Worm (Caenorhabditis elegans) whole organism, young adult: ENCODE results near the gene pot-1.

Source experiments
- F10E7.11 ChIP-seq: sonication (generic microtip); optimal IDR thresholded peaks from 2 replicates; lab custom pipeline; 2017; ENCODE audit warnings: mild to moderate bottlenecking, missing genetic modification characterization, moderate library complexity, missing compliant biosample characterization
- F37B4.10 ChIP-seq: fragments of 200-800 bp; sonication (Bioruptor generic); IDR thresholded peaks from 2 replicates; pipeline ENCODE4 v1.3.6; 2022; ENCODE audit warnings: missing genetic modification characterization, missing compliant biosample characterization
- F49E8.2 ChIP-seq: sonication (generic microtip); optimal IDR thresholded peaks from 3 replicates; lab custom pipeline; 2017; ENCODE audit warnings: missing genetic modification characterization, mild to moderate bottlenecking, missing compliant biosample characterization, antibody characterized with exemption, moderate library complexity; ENCODE audit not compliant: insufficient read depth
- F52B5.7 ChIP-seq: sonication (generic microtip); optimal IDR thresholded peaks from 2 replicates; lab custom pipeline; 2016; ENCODE audit warnings: mild to moderate bottlenecking, missing genetic modification characterization, missing compliant biosample characterization
- F55B11.4 ChIP-seq: sonication (generic microtip); optimal IDR thresholded peaks from 2 replicates; lab custom pipeline; 2016; ENCODE audit warnings: missing compliant biosample characterization, missing genetic modification characterization, borderline replicate concordance; ENCODE audit not compliant: insufficient read depth
- Y53F4B.3 ChIP-seq: fragments of 200-800 bp; sonication (Bioruptor generic); IDR thresholded peaks from 2 replicates; pipeline ENCODE4 v1.3.6; 2022; ENCODE audit warnings: missing genetic modification reagents, missing genetic modification characterization, missing compliant biosample characterization
- Y56A3A.18 ChIP-seq: fragments of 200-800 bp; sonication (Bioruptor generic); IDR thresholded peaks from 2 replicates; pipeline ENCODE4 v1.3.6; 2022; ENCODE audit warnings: missing genetic modification reagents, missing genetic modification characterization, missing compliant biosample characterization
- Y67H2A.10 ChIP-seq: fragments of 200-800 bp; sonication (Bioruptor generic); conservative IDR thresholded peaks from 2 replicates; pipeline ENCODE4 v1.3.6; 2022; ENCODE audit warnings: missing genetic modification reagents, missing genetic modification characterization, missing compliant biosample characterization
- ZK185.1 ChIP-seq: sonication (generic microtip); optimal IDR thresholded peaks from 2 replicates; lab custom pipeline; 2016; ENCODE audit warnings: mild to moderate bottlenecking, missing genetic modification characterization, missing compliant biosample characterization; ENCODE audit not compliant: poor library complexity, severe bottlenecking
- aptf-2 ChIP-seq: fragments of 200-800 bp; sonication (Bioruptor generic); conservative IDR thresholded peaks from 2 replicates; pipeline ENCODE4 v1.3.6; 2022; ENCODE audit warnings: missing genetic modification reagents, missing genetic modification characterization, missing compliant biosample characterization
- attf-3 ChIP-seq: fragments of 200-800 bp; sonication (Bioruptor generic); conservative IDR thresholded peaks from 2 replicates; pipeline ENCODE4 v1.3.6; 2022; ENCODE audit warnings: missing genetic modification reagents, missing genetic modification characterization, missing compliant biosample characterization
- attf-5 ChIP-seq: fragments of 200-800 bp; sonication (Bioruptor generic); optimal IDR thresholded peaks from 2 replicates; lab custom pipeline; 2018; ENCODE audit warnings: mild to moderate bottlenecking, missing genetic modification characterization, missing compliant biosample characterization
- bed-1 ChIP-seq: fragments of 200-800 bp; sonication (Bioruptor generic); IDR thresholded peaks from 2 replicates; pipeline ENCODE4 v1.3.6; 2022; ENCODE audit warnings: missing genetic modification reagents, missing genetic modification characterization, missing compliant biosample characterization
- bed-2 ChIP-seq: fragments of 200-800 bp; sonication (Bioruptor generic); IDR thresholded peaks from 2 replicates; pipeline ENCODE4 v1.3.6; 2022; ENCODE audit warnings: missing genetic modification reagents, missing genetic modification characterization, missing compliant biosample characterization
- ccch-3 ChIP-seq: fragments of 200-800 bp; sonication (Bioruptor generic); optimal IDR thresholded peaks from 2 replicates; lab custom pipeline; 2018; ENCODE audit warnings: mild to moderate bottlenecking, missing genetic modification characterization, missing compliant biosample characterization
- cebp-2 ChIP-seq: fragments of 200-800 bp; sonication (Bioruptor generic); IDR thresholded peaks from 2 replicates; pipeline ENCODE4 v1.3.6; 2022; ENCODE audit warnings: missing genetic modification characterization, missing compliant biosample characterization
- ceh-100 ChIP-seq: fragments of 200-800 bp; sonication (Bioruptor generic); IDR thresholded peaks from 2 replicates; pipeline ENCODE4 v1.3.6; 2022; ENCODE audit warnings: missing genetic modification reagents, missing genetic modification characterization, missing compliant biosample characterization
- ceh-40 ChIP-seq: fragments of 200-800 bp; sonication (Bioruptor generic); IDR thresholded peaks from 2 replicates; pipeline ENCODE4 v1.3.6; 2022; ENCODE audit warnings: missing genetic modification characterization, missing compliant biosample characterization
- die-1 ChIP-seq: sonication (generic microtip); optimal IDR thresholded peaks from 2 replicates; lab custom pipeline; 2016; ENCODE audit warnings: missing genotype, mild to moderate bottlenecking, missing genetic modification characterization, missing compliant biosample characterization
- dpff-1 ChIP-seq: sonication (generic microtip); optimal IDR thresholded peaks from 2 replicates; lab custom pipeline; 2017; ENCODE audit warnings: mild to moderate bottlenecking, missing genetic modification characterization, missing compliant biosample characterization
- dpl-1 ChIP-seq: fragments of 150-350 bp; optimal IDR thresholded peaks from 2 replicates; lab custom pipeline; 2014; ENCODE audit warnings: missing biosample characterization, missing genetic modification reagents, missing genetic modification characterization
- egl-18 ChIP-seq: fragments of 200-800 bp; sonication (Bioruptor generic); IDR thresholded peaks from 2 replicates; pipeline ENCODE4 v1.3.6; 2022; ENCODE audit warnings: missing genetic modification reagents, missing genetic modification characterization, missing compliant biosample characterization
- ets-4 ChIP-seq: fragments of 200-800 bp; sonication (Bioruptor generic); optimal IDR thresholded peaks from 2 replicates; lab custom pipeline; 2018; ENCODE audit warnings: mild to moderate bottlenecking, missing genetic modification characterization, missing compliant biosample characterization
- hlh-26 ChIP-seq: fragments of 200-800 bp; sonication (Bioruptor generic); conservative IDR thresholded peaks from 2 replicates; pipeline ENCODE4 v1.3.6; 2022; ENCODE audit warnings: missing genetic modification reagents, missing genetic modification characterization, missing compliant biosample characterization
- hmg-20 ChIP-seq: fragments of 200-800 bp; sonication (Bioruptor generic); IDR thresholded peaks from 2 replicates; pipeline ENCODE4 v1.3.6; 2022; ENCODE audit warnings: missing genetic modification reagents, missing genetic modification characterization, missing compliant biosample characterization
- hrde-1 ChIP-seq: sonication (generic microtip); optimal IDR thresholded peaks from 2 replicates; lab custom pipeline; 2016; ENCODE audit warnings: missing genetic modification characterization, mild to moderate bottlenecking, missing compliant biosample characterization, moderate library complexity, missing genotype, missing genetic modification reagents, borderline replicate concordance
- lag-1 ChIP-seq: fragments of 200-800 bp; sonication (Bioruptor generic); IDR thresholded peaks from 2 replicates; pipeline ENCODE4 v1.3.6; 2022; ENCODE audit warnings: missing genetic modification reagents, missing genetic modification characterization, missing compliant biosample characterization
- lin-35 ChIP-seq, 3 experiments: fragments of 150-350 bp in 2 of 3; sonication (generic microtip) in 1 of 3; optimal IDR thresholded peaks; 2 replicates each; lab custom pipeline; 2014 to 2018; ENCODE audit warnings: missing biosample characterization in 3 of 3, missing genetic modification characterization in 3 of 3, missing genetic modification reagents in 3 of 3
- madf-10 ChIP-seq: sonication (generic microtip); optimal IDR thresholded peaks from 2 replicates; lab custom pipeline; 2016; ENCODE audit warnings: mild to moderate bottlenecking, missing genetic modification characterization, missing compliant biosample characterization
- madf-8 ChIP-seq: fragments of 200-800 bp; sonication (Bioruptor generic); conservative IDR thresholded peaks from 2 replicates; pipeline ENCODE4 v1.3.6; 2022; ENCODE audit warnings: missing genetic modification reagents, missing genetic modification characterization, missing compliant biosample characterization
- mes-4 ChIP-seq: sonication (generic microtip); optimal IDR thresholded peaks from 2 replicates; lab custom pipeline; 2016; ENCODE audit warnings: missing genotype, missing genetic modification characterization, missing compliant biosample characterization
- nfya-1 ChIP-seq: sonication (generic microtip); optimal IDR thresholded peaks from 2 replicates; lab custom pipeline; 2017; ENCODE audit warnings: antibody characterized with exemption, missing compliant biosample characterization, missing genetic modification characterization, borderline replicate concordance; ENCODE audit not compliant: insufficient read depth
- nhr-179 ChIP-seq: sonication (generic microtip); optimal IDR thresholded peaks from 2 replicates; lab custom pipeline; 2016; ENCODE audit warnings: mild to moderate bottlenecking, missing genetic modification characterization, missing compliant biosample characterization
- nhr-27 ChIP-seq: fragments of 200-800 bp; sonication (Bioruptor generic); optimal IDR thresholded peaks from 2 replicates; lab custom pipeline; 2018; ENCODE audit warnings: mild to moderate bottlenecking, missing genetic modification characterization, moderate library complexity, missing compliant biosample characterization
- pha-4 ChIP-seq: fragments of 150-350 bp; sonication (generic microtip); optimal IDR thresholded peaks from 2 replicates; lab custom pipeline; 2014; ENCODE audit warnings: missing biosample characterization, missing genetic modification reagents, missing genetic modification characterization
- rcor-1 ChIP-seq: fragments of 200-800 bp; sonication (Bioruptor generic); IDR thresholded peaks from 2 replicates; pipeline ENCODE4 v1.3.6; 2022; ENCODE audit warnings: missing genetic modification reagents, missing genetic modification characterization, missing compliant biosample characterization
- rec-8 ChIP-seq, 2 experiments: sonication (generic microtip); optimal IDR thresholded peaks; 2 replicates each; lab custom pipeline; 2016; ENCODE audit warnings: mild to moderate bottlenecking in 2 of 2, missing genetic modification characterization in 2 of 2, missing genetic modification reagents in 2 of 2, missing genotype in 2 of 2, missing biosample characterization in 1 of 2, missing compliant biosample characterization in 1 of 2, moderate library complexity in 1 of 2
- rpc-1 ChIP-seq, 2 experiments: fragments of 150-350 bp in 1 of 2; sonication (generic microtip) in 1 of 2; optimal IDR thresholded peaks; 2 replicates each; lab custom pipeline; 2014 to 2018; ENCODE audit warnings: missing biosample characterization in 1 of 2, missing genetic modification characterization in 1 of 2, missing genetic modification reagents in 1 of 2, missing genotype in 1 of 2
- snpc-4 ChIP-seq, 5 experiments: fragments of 150-350 bp in 1 of 5; sonication (generic microtip) in 4 of 5; optimal IDR thresholded peaks; 2 replicates each; lab custom pipeline; 2014 to 2018; ENCODE audit warnings: missing genetic modification characterization in 5 of 5, missing biosample characterization in 3 of 5, antibody characterized with exemption in 2 of 5, mild to moderate bottlenecking in 2 of 5, missing compliant biosample characterization in 2 of 5, missing genotype in 2 of 5, moderate library complexity in 2 of 5, missing genetic modification reagents in 1 of 5
- zim-3 ChIP-seq: sonication (generic microtip); optimal IDR thresholded peaks from 2 replicates; lab custom pipeline; 2017; ENCODE audit warnings: mild to moderate bottlenecking, missing genetic modification characterization, moderate library complexity, missing compliant biosample characterization
- ztf-22 ChIP-seq: fragments of 200-800 bp; sonication (Bioruptor generic); optimal IDR thresholded peaks from 2 replicates; lab custom pipeline; 2018; ENCODE audit warnings: mild to moderate bottlenecking, missing genetic modification characterization, moderate library complexity, missing compliant biosample characterization
- ztf-28 ChIP-seq: fragments of 200-800 bp; sonication (Bioruptor generic); IDR thresholded peaks from 2 replicates; pipeline ENCODE4 v1.3.6; 2022; ENCODE audit warnings: missing genetic modification reagents, missing genetic modification characterization, missing compliant biosample characterization

Gene pot-1

ce11 chrIII:7179538-7180301 lies 46.2 kb upstream of the pot-1 start, which contains the start of the genes rps-14 and rpl-36 (continued):
- TF ChIP-seq F37B4.10 (no peak), lag-1 (no peak), bed-2 (GFP tag; lab: Robert Waterston, UW) (no peak), Y53F4B.3 (GFP tag; lab: Robert Waterston, UW) (no peak), aptf-2 (GFP tag; lab: Robert Waterston, UW) (no peak), attf-5 (GFP tag; lab: Kevin White, UChicago) (peak; percentile 60), F55B11.4 (tag; lab: Kevin White, UChicago) (no peak)

ce11 chrIII:7178497-7178896 lies 45.0 kb upstream of the pot-1 start:
- TF ChIP-seq rec-8 (tag; optimal IDR thresholded peaks at IDR 0.05; lab: Kevin White, UChicago) (no peak), rpc-1 (optimal IDR thresholded peaks at IDR 0.05; lab: Kevin White, UChicago) (no peak), rpc-1 (tag; optimal IDR thresholded peaks at IDR 0.05; lab: Kevin White, UChicago) (no peak), madf-8 (GFP tag; lab: Robert Waterston, UW) (no peak), bed-1 (no peak), ceh-100 (GFP tag; lab: Robert Waterston, UW) (no peak), egl-18 (GFP tag; lab: Robert Waterston, UW) (no peak), cebp-2 (GFP tag; lab: Robert Waterston, UW) (no peak), dpff-1 (no peak), Y56A3A.18 (GFP tag; lab: Robert Waterston, UW) (peak; percentile 45; the same call in 1 of the 2 replicates), nhr-27 (tag; lab: Kevin White, UChicago) (no peak), attf-5 (GFP tag; lab: Kevin White, UChicago) (no peak), F52B5.7 (peak; percentile 8), madf-10 (no peak), dpl-1 (GFP tag; lab: Kevin White, UChicago) (no peak), ZK185.1 (tag; lab: Kevin White, UChicago) (no peak), ztf-22 (GFP tag; lab: Kevin White, UChicago) (no peak), hmg-20 (GFP tag; lab: Robert Waterston, UW) (no peak), mes-4 (tag; lab: Kevin White, UChicago) (no peak), zim-3 (tag; lab: Kevin White, UChicago) (no peak), F55B11.4 (tag; lab: Kevin White, UChicago) (no peak), snpc-4 (GFP tag; optimal IDR thresholded peaks at IDR 0.05; lab: Kevin White, UChicago) (no peak), snpc-4 (tag; optimal IDR thresholded peaks at IDR 0.05; lab: Kevin White, UChicago) (peak in 1 of 4 experiments; percentile 26), F10E7.11 (no peak), nfya-1 (tag; lab: Kevin White, UChicago) (no peak), hrde-1 (no peak), attf-3 (GFP tag; lab: Robert Waterston, UW) (no peak), nhr-179 (tag; lab: Kevin White, UChicago) (no peak), F49E8.2 (peak; percentile 51), ceh-40 (no peak), hlh-26 (GFP tag; lab: Robert Waterston, UW) (no peak), ztf-28 (GFP tag; lab: Robert Waterston, UW) (no peak), rcor-1 (no peak), lin-35 (GFP tag; optimal IDR thresholded peaks at IDR 0.05; lab: Kevin White, UChicago) (no peak), ets-4 (GFP tag; lab: Kevin White, UChicago) (no peak), Y67H2A.10 (GFP tag; lab: Robert Waterston, UW) (no peak), F37B4.10 (no peak), pha-4 (tag; lab: Kevin White, UChicago) (no peak), die-1 (tag; lab: Kevin White, UChicago) (peak; percentile 3), aptf-2 (GFP tag; lab: Robert Waterston, UW) (no peak), ccch-3 (GFP tag; lab: Kevin White, UChicago) (no peak)
